Worm (Caenorhabditis elegans) whole organism, L2 larva: ENCODE results near the gene R02F11.10.

ENCODE experiments used
- ZK546.5 ChIP-seq: sonication (generic microtip); optimal IDR thresholded peaks from 2 replicates; lab custom pipeline; 2017; ENCODE audit warnings: missing biosample characterization, missing genetic modification characterization
- aly-2 ChIP-seq: fragments of 150-350 bp; optimal IDR thresholded peaks from 2 replicates; lab custom pipeline; 2014; ENCODE audit warnings: missing biosample characterization, missing genetic modification characterization
- elt-3 ChIP-seq: sonication (generic microtip); optimal IDR thresholded peaks from 2 replicates; lab custom pipeline; 2017; ENCODE audit warnings: missing biosample characterization, missing genetic modification characterization
- skn-1 ChIP-seq: sonication (generic microtip); optimal IDR thresholded peaks from 2 replicates; lab custom pipeline; 2017; ENCODE audit warnings: missing biosample characterization, missing genetic modification characterization
- unc-39 ChIP-seq: fragments of 150-350 bp; optimal IDR thresholded peaks from 2 replicates; lab custom pipeline; 2014; ENCODE audit warnings: missing biosample characterization, missing genetic modification characterization
- unc-62 ChIP-seq: fragments of 150-350 bp; optimal IDR thresholded peaks from 2 replicates; lab custom pipeline; 2014; ENCODE audit warnings: missing biosample characterization, missing genetic modification reagents, missing genetic modification characterization

DNA sequence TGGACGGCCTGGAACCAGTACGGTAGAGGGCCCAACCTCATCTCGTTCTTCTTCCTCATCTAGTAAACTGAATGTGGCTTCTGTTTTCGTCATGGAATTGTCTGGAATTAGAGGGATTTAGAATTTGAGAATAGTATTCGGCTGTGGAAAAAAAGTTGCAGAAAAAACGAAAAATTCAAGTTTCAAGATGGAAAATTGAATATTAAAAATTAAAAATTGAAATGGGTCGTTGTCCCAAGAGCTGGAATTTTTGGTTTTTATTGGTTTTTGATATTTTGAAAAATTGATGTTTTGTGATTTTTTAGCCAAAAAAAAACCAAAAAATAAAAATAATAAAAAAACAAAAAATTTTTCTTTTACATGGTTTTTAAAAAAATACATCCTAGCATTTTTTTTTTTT is 16.9 kb downstream of the R02F11.10 start, which contains the start of gene R02F11.3:
- TF ChIP-seq unc-62 = no peak
- no peak for TF ChIP-seq elt-3
- no peak for TF ChIP-seq ZK546.5
- no peak for TF ChIP-seq unc-39 (tag; lab: Kevin White, UChicago)
- TF ChIP-seq aly-2 (tag; lab: Kevin White, UChicago) = no peak
- no peak for TF ChIP-seq skn-1 (tag; lab: Kevin White, UChicago)
